Worm (Caenorhabditis elegans) whole organism, young adult: ENCODE data around the gene ZC155.2.

ENCODE experiments used
- F10E7.11 ChIP-seq: sonication (generic microtip); optimal IDR thresholded peaks from 2 replicates; lab custom pipeline; 2017; ENCODE audit warnings: mild to moderate bottlenecking, missing genetic modification characterization, moderate library complexity, missing compliant biosample characterization
- F22D6.2 ChIP-seq: sonication (generic microtip); optimal IDR thresholded peaks from 2 replicates; lab custom pipeline; 2016; ENCODE audit warnings: mild to moderate bottlenecking, missing genetic modification characterization, missing compliant biosample characterization
- F37B4.10 ChIP-seq: fragments of 200-800 bp; sonication (Bioruptor generic); IDR thresholded peaks from 2 replicates; pipeline ENCODE4 v1.3.6; 2022; ENCODE audit warnings: missing genetic modification characterization, missing compliant biosample characterization
- F57A8.1 ChIP-seq: fragments of 200-800 bp; sonication (Bioruptor generic); optimal IDR thresholded peaks from 2 replicates; lab custom pipeline; 2018; ENCODE audit warnings: mild to moderate bottlenecking, missing genetic modification characterization, moderate library complexity, missing compliant biosample characterization
- Y53F4B.3 ChIP-seq: fragments of 200-800 bp; sonication (Bioruptor generic); IDR thresholded peaks from 2 replicates; pipeline ENCODE4 v1.3.6; 2022; ENCODE audit warnings: missing genetic modification reagents, missing genetic modification characterization, missing compliant biosample characterization
- ZK185.1 ChIP-seq: sonication (generic microtip); optimal IDR thresholded peaks from 2 replicates; lab custom pipeline; 2016; ENCODE audit warnings: mild to moderate bottlenecking, missing genetic modification characterization, missing compliant biosample characterization; ENCODE audit not compliant: poor library complexity, severe bottlenecking
- bed-2 ChIP-seq: fragments of 200-800 bp; sonication (Bioruptor generic); IDR thresholded peaks from 2 replicates; pipeline ENCODE4 v1.3.6; 2022; ENCODE audit warnings: missing genetic modification reagents, missing genetic modification characterization, missing compliant biosample characterization
- ceh-100 ChIP-seq: fragments of 200-800 bp; sonication (Bioruptor generic); IDR thresholded peaks from 2 replicates; pipeline ENCODE4 v1.3.6; 2022; ENCODE audit warnings: missing genetic modification reagents, missing genetic modification characterization, missing compliant biosample characterization
- die-1 ChIP-seq: sonication (generic microtip); optimal IDR thresholded peaks from 2 replicates; lab custom pipeline; 2016; ENCODE audit warnings: missing genotype, mild to moderate bottlenecking, missing genetic modification characterization, missing compliant biosample characterization
- dpl-1 ChIP-seq: fragments of 150-350 bp; optimal IDR thresholded peaks from 2 replicates; lab custom pipeline; 2014; ENCODE audit warnings: missing biosample characterization, missing genetic modification reagents, missing genetic modification characterization
- efl-1 ChIP-seq: fragments of 150-350 bp; optimal IDR thresholded peaks from 2 replicates; lab custom pipeline; 2014; ENCODE audit warnings: missing biosample characterization, missing genetic modification reagents, missing genetic modification characterization
- egl-18 ChIP-seq: fragments of 200-800 bp; sonication (Bioruptor generic); IDR thresholded peaks from 2 replicates; pipeline ENCODE4 v1.3.6; 2022; ENCODE audit warnings: missing genetic modification reagents, missing genetic modification characterization, missing compliant biosample characterization
- ets-4 ChIP-seq: fragments of 200-800 bp; sonication (Bioruptor generic); optimal IDR thresholded peaks from 2 replicates; lab custom pipeline; 2018; ENCODE audit warnings: mild to moderate bottlenecking, missing genetic modification characterization, missing compliant biosample characterization
- hlh-12 ChIP-seq: sonication (generic microtip); optimal IDR thresholded peaks from 2 replicates; lab custom pipeline; 2016; ENCODE audit warnings: missing genetic modification characterization, missing compliant biosample characterization
- hlh-26 ChIP-seq: fragments of 200-800 bp; sonication (Bioruptor generic); conservative IDR thresholded peaks from 2 replicates; pipeline ENCODE4 v1.3.6; 2022; ENCODE audit warnings: missing genetic modification reagents, missing genetic modification characterization, missing compliant biosample characterization
- lin-26 ChIP-seq: fragments of 200-800 bp; sonication (Bioruptor generic); IDR thresholded peaks from 2 replicates; pipeline ENCODE4 v1.3.6; 2022; ENCODE audit warnings: missing genetic modification reagents, missing genetic modification characterization, missing compliant biosample characterization
- lsy-27 ChIP-seq: sonication (generic microtip); optimal IDR thresholded peaks from 2 replicates; lab custom pipeline; 2017; ENCODE audit warnings: missing genetic modification characterization, mild to moderate bottlenecking, missing compliant biosample characterization, antibody characterized with exemption, missing genotype, borderline replicate concordance; ENCODE audit not compliant: insufficient read depth
- madf-3 ChIP-seq: fragments of 200-800 bp; sonication (Bioruptor generic); IDR thresholded peaks from 2 replicates; pipeline ENCODE4 v1.3.6; 2022; ENCODE audit warnings: missing genetic modification reagents, missing genetic modification characterization, missing compliant biosample characterization
- mel-28 ChIP-seq: sonication (generic microtip); optimal IDR thresholded peaks from 2 replicates; lab custom pipeline; 2016; ENCODE audit warnings: borderline replicate concordance, mild to moderate bottlenecking, missing genetic modification characterization, missing compliant biosample characterization
- mes-4 ChIP-seq: sonication (generic microtip); optimal IDR thresholded peaks from 2 replicates; lab custom pipeline; 2016; ENCODE audit warnings: missing genotype, missing genetic modification characterization, missing compliant biosample characterization
- nfya-1 ChIP-seq: sonication (generic microtip); optimal IDR thresholded peaks from 2 replicates; lab custom pipeline; 2017; ENCODE audit warnings: antibody characterized with exemption, missing compliant biosample characterization, missing genetic modification characterization, borderline replicate concordance; ENCODE audit not compliant: insufficient read depth
- nfyb-1 ChIP-seq: fragments of 200-800 bp; sonication (Bioruptor generic); IDR thresholded peaks from 2 replicates; pipeline ENCODE4 v1.3.6; 2022; ENCODE audit warnings: missing genetic modification reagents, missing genetic modification characterization, missing compliant biosample characterization
- nhr-27 ChIP-seq: fragments of 200-800 bp; sonication (Bioruptor generic); optimal IDR thresholded peaks from 2 replicates; lab custom pipeline; 2018; ENCODE audit warnings: mild to moderate bottlenecking, missing genetic modification characterization, moderate library complexity, missing compliant biosample characterization
- pha-4 ChIP-seq: fragments of 150-350 bp; sonication (generic microtip); optimal IDR thresholded peaks from 2 replicates; lab custom pipeline; 2014; ENCODE audit warnings: missing biosample characterization, missing genetic modification reagents, missing genetic modification characterization
- rcor-1 ChIP-seq: fragments of 200-800 bp; sonication (Bioruptor generic); IDR thresholded peaks from 2 replicates; pipeline ENCODE4 v1.3.6; 2022; ENCODE audit warnings: missing genetic modification reagents, missing genetic modification characterization, missing compliant biosample characterization
- repo-1 ChIP-seq: sonication (generic microtip); optimal IDR thresholded peaks from 2 replicates; lab custom pipeline; 2017; ENCODE audit warnings: mild to moderate bottlenecking, missing genetic modification characterization, missing compliant biosample characterization
- somi-1 ChIP-seq: fragments of 200-800 bp; sonication (Bioruptor generic); optimal IDR thresholded peaks from 2 replicates; lab custom pipeline; 2018; ENCODE audit warnings: mild to moderate bottlenecking, missing genetic modification characterization, missing compliant biosample characterization
- zfh-2 ChIP-seq: fragments of 200-800 bp; sonication (Bioruptor generic); conservative IDR thresholded peaks from 2 replicates; pipeline ENCODE4 v1.3.6; 2022; ENCODE audit warnings: missing genetic modification reagents, missing genetic modification characterization, missing compliant biosample characterization
- ztf-18 ChIP-seq: sonication (generic microtip); optimal IDR thresholded peaks from 2 replicates; lab custom pipeline; 2016; ENCODE audit warnings: missing genotype, mild to moderate bottlenecking, missing genetic modification characterization, missing compliant biosample characterization
- ztf-25 ChIP-seq: fragments of 200-800 bp; sonication (Bioruptor generic); IDR thresholded peaks from 2 replicates; pipeline ENCODE4 v1.3.6; 2022; ENCODE audit warnings: missing genetic modification reagents, missing genetic modification characterization, missing compliant biosample characterization
- ztf-6 ChIP-seq: fragments of 200-800 bp; sonication (Bioruptor generic); IDR thresholded peaks from 2 replicates; pipeline ENCODE4 v1.3.6; 2022; ENCODE audit warnings: missing genetic modification reagents, missing genetic modification characterization, missing compliant biosample characterization

ZC155.2 gene

DNA sequence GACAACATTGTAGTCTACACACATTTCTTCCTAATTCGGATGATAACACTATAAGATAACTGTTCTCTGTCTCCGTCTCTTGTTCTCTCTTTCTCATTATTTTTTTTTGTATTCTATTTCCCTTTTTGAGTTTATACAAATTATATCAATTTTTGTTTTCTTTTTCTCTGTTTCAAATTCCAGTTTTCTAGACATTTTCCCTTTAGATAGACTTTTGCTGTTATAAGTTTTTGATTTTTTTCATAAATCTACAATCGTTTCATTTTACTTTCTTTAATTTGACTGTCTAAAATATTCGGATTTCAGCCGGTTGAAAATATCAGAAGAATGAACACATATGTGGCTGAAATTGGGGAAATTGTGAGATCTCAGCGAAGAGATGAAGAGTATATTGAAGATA, 17.3 kb downstream of the ZC155.2 start, which contains the start of gene prx-10:
TSS of gene prx-10 (plus strand) at position 301 of the 400 bp plus-strand sequence.
- TF ChIP-seq F37B4.10 (GFP tag; lab: Robert Waterston, UW), result no peak
- no peak for TF ChIP-seq die-1
- TF ChIP-seq F22D6.2, result no peak

DNA sequence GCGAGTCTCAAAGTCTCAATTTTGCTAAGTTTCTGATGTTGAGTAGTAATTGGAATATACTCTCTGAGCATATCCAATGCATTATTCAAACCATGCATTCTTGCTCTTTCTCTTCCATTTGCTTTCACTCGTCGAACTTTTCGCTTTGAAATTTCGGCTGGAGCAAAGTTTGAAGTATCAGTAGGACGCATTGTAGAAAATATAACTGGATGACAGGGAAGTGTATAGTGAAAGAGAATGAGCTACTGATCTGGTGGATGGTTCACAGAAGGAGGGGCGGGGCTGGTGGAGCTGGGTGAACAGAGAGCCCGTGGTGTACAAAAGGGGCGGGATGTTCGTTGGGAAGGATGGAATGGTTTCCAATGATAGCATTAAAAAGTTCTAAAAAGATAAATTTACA, 23.1 kb downstream of the ZC155.2 start:
- TF ChIP-seq zfh-2, result no peak
- no peak for TF ChIP-seq egl-18 (GFP tag; lab: Robert Waterston, UW)
- TF ChIP-seq ztf-6 (GFP tag; lab: Robert Waterston, UW), result no peak
- no peak for TF ChIP-seq somi-1 (GFP tag; lab: Kevin White, UChicago)
- 0 out of 2 replicates have a peak, but pooled peaks have one; percentile 53 for TF ChIP-seq F37B4.10 (GFP tag; lab: Robert Waterston, UW)
- TF ChIP-seq ets-4 (GFP tag; lab: Kevin White, UChicago), result no peak

DNA sequence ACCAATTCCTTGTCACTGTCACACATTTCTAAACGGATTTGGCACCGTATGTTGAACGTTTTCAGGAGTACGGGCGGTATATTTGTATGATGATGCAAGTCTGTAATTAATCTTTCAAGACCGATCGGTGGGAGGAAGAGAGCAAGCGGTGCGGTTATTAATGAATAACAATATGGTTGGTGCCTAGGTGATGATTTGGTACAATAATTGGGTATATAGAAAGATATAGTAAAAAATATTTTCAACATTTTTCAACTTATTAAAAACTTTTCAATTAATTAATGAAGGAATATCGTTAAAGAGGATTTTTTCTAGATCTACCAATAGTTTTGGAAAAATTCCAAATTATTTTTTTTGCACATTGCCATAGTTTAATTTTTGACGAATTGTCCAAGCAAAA, 25.8 kb downstream of the ZC155.2 start, which contains the start of gene cnd-1:
TSS of gene cnd-1 (minus strand) at position 101 of the 400 bp plus-strand sequence.
- no peak for TF ChIP-seq ztf-18 (tag; lab: Kevin White, UChicago)
- TF ChIP-seq hlh-12, result no peak
- TF ChIP-seq efl-1, result no peak
- TF ChIP-seq rcor-1 (GFP tag; lab: Robert Waterston, UW), result no peak
- no peak for TF ChIP-seq lsy-27 (tag; lab: Kevin White, UChicago)
- no peak for TF ChIP-seq mel-28
- TF ChIP-seq ztf-25, result no peak
- no peak for TF ChIP-seq F57A8.1 (GFP tag; lab: Kevin White, UChicago)
- TF ChIP-seq nfyb-1 (GFP tag; lab: Robert Waterston, UW), result no peak
- no peak for TF ChIP-seq dpl-1 (GFP tag; lab: Kevin White, UChicago)
- TF ChIP-seq, all 124 proteins: peak for 0

DNA sequence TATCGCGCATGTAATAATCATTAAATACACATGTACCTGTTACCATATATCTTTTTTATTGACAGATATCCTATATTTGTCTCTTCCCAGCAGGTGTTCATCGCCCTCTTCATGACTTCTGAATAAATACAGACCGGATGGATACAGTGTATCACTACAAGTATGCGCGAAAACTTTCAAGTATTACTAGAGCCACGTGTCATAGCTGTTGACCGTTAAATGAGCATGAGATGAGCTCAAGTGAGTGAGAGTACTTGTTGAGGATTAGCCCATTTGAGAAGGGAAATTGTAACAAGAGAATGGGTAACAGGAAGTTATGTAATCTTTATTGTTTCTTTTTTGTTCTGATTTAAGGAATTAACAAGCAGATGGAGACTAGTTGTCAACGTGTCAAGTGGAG, 26.3 kb downstream of the ZC155.2 start:
- TF ChIP-seq ceh-100 (GFP tag; lab: Robert Waterston, UW) (no peak), ZK185.1 (tag; lab: Kevin White, UChicago) (no peak), bed-2 (GFP tag; lab: Robert Waterston, UW) (no peak), pha-4 (tag; lab: Kevin White, UChicago) (no peak), repo-1 (tag; lab: Kevin White, UChicago) (no peak), lin-26 (GFP tag; lab: Robert Waterston, UW) (no peak), Y53F4B.3 (GFP tag; lab: Robert Waterston, UW) (no peak), nhr-27 (tag; lab: Kevin White, UChicago) (no peak)
- TF ChIP-seq, all 124 proteins: peak for 0

DNA sequence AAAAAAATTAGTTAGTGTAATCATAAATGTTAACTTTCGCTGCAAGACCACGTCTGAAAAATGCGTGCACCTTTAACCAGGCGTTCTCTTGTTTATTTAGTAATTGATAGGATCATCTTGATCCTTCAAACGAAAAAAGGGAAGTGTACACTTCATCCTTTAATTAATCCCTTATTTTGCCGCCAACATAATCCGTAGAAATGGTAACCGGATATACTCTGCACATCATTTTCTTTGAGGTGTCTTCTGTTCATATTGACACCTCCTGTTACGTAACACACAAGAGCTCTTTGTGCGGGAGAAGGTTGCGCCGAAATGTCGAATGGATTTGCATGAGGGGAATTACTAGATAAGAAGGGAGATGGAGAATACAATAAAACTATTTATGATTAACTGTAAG, 29.9 kb downstream of the ZC155.2 start:
- no peak for TF ChIP-seq madf-3 (GFP tag; lab: Robert Waterston, UW)
- no peak for TF ChIP-seq nfya-1 (tag; lab: Kevin White, UChicago)
- no peak for TF ChIP-seq F10E7.11
- no peak for TF ChIP-seq mes-4 (tag; lab: Kevin White, UChicago)
- TF ChIP-seq hlh-26 (GFP tag; lab: Robert Waterston, UW), result no peak
- no peak for TF ChIP-seq dpl-1 (GFP tag; lab: Kevin White, UChicago)
